Worm (Caenorhabditis elegans) whole organism, L4 larva: ENCODE measurements around the gene flh-3.
A peak's percentile ranks its signal among the peaks of the same experiment; 100 is the strongest.

Experiments
- D1046.2 ChIP-seq: fragments of 200-800 bp; sonication (Bioruptor generic); IDR thresholded peaks from 2 replicates; pipeline ENCODE4 v1.3.6; 2022; ENCODE audit warnings: missing genetic modification characterization, missing compliant biosample characterization
- R02D3.7 ChIP-seq: fragments of 150-350 bp; sonication (generic microtip); optimal IDR thresholded peaks from 3 replicates; lab custom pipeline; 2014; ENCODE audit warnings: missing biosample characterization, missing genetic modification characterization
- T26A8.4 ChIP-seq: fragments of 200-800 bp; sonication (Bioruptor generic); IDR thresholded peaks from 2 replicates; pipeline ENCODE4 v1.3.6; 2022; ENCODE audit warnings: missing genetic modification characterization, missing compliant biosample characterization
- Y105C5A.15 ChIP-seq: fragments of 200-800 bp; sonication (Bioruptor generic); IDR thresholded peaks from 2 replicates; pipeline ENCODE4 v1.3.6; 2022; ENCODE audit warnings: missing genetic modification characterization, missing compliant biosample characterization
- ZK546.5 ChIP-seq, 2 experiments: sonication (generic microtip); optimal IDR thresholded peaks; 2 replicates each; lab custom pipeline; 2017; ENCODE audit warnings: missing biosample characterization in 2 of 2, missing genetic modification characterization in 2 of 2
- aha-1 ChIP-seq: fragments of 150-350 bp; peaks from one replicate; lab custom pipeline; 2014; ENCODE audit warnings: missing biosample characterization, missing genetic modification characterization
- aly-2 ChIP-seq: sonication (generic microtip); optimal IDR thresholded peaks from 2 replicates; lab custom pipeline; 2018; ENCODE audit warnings: missing biosample characterization, missing genetic modification characterization
- attf-4 ChIP-seq: sonication (generic microtip); optimal IDR thresholded peaks from 3 replicates; lab custom pipeline; 2017; ENCODE audit warnings: missing biosample characterization, missing genetic modification characterization
- ceh-32 ChIP-seq: sonication (generic microtip); optimal IDR thresholded peaks from 2 replicates; lab custom pipeline; 2016; ENCODE audit warnings: mild to moderate bottlenecking, missing genetic modification characterization, missing compliant biosample characterization; ENCODE audit not compliant: poor library complexity
- ceh-62 ChIP-seq: sonication (generic microtip); optimal IDR thresholded peaks from 2 replicates; lab custom pipeline; 2017; ENCODE audit warnings: missing biosample characterization, missing genetic modification characterization
- ceh-82 ChIP-seq: sonication (generic microtip); optimal IDR thresholded peaks from 2 replicates; lab custom pipeline; 2017; ENCODE audit warnings: missing biosample characterization, missing genetic modification characterization
- cey-2 ChIP-seq: sonication (generic microtip); optimal IDR thresholded peaks from 3 replicates; lab custom pipeline; 2017; ENCODE audit warnings: missing genetic modification characterization, mild to moderate bottlenecking, missing compliant biosample characterization, antibody characterized with exemption, borderline replicate concordance; ENCODE audit not compliant: insufficient read depth
- ctbp-1 ChIP-seq: fragments of 200-800 bp; sonication (Bioruptor generic); IDR thresholded peaks from 2 replicates; pipeline ENCODE4 v1.3.6; 2022; ENCODE audit warnings: missing genetic modification reagents, missing genetic modification characterization, missing compliant biosample characterization
- daf-12 ChIP-seq: fragments of 150-350 bp; optimal IDR thresholded peaks from 2 replicates; lab custom pipeline; 2014; ENCODE audit warnings: missing biosample characterization, missing genetic modification reagents, missing genetic modification characterization
- daf-19 ChIP-seq: fragments of 200-800 bp; sonication (Bioruptor generic); conservative IDR thresholded peaks from 2 replicates; pipeline ENCODE4 v1.3.6; 2022; ENCODE audit warnings: missing genetic modification characterization, missing compliant biosample characterization
- duxl-1 ChIP-seq: sonication (generic microtip); optimal IDR thresholded peaks from 2 replicates; lab custom pipeline; 2016; ENCODE audit warnings: mild to moderate bottlenecking, missing genetic modification characterization, moderate library complexity, missing compliant biosample characterization; ENCODE audit not compliant: poor library complexity
- dve-1 ChIP-seq: sonication (generic microtip); optimal IDR thresholded peaks from 2 replicates; lab custom pipeline; 2017; ENCODE audit warnings: antibody characterized with exemption, mild to moderate bottlenecking, missing genetic modification characterization, missing compliant biosample characterization; ENCODE audit not compliant: insufficient read depth
- egl-27 ChIP-seq: sonication (generic microtip); optimal IDR thresholded peaks from 3 replicates; lab custom pipeline; 2017; ENCODE audit warnings: missing biosample characterization, missing genetic modification reagents, missing genetic modification characterization
- egl-43 ChIP-seq: fragments of 200-800 bp; sonication (Bioruptor generic); IDR thresholded peaks from 2 replicates; pipeline ENCODE4 v1.3.6; 2022; ENCODE audit warnings: missing genetic modification reagents, missing genetic modification characterization, missing compliant biosample characterization
- gei-8 ChIP-seq: fragments of 200-800 bp; sonication (Bioruptor generic); optimal IDR thresholded peaks from 2 replicates; lab custom pipeline; 2018; ENCODE audit warnings: mild to moderate bottlenecking, missing genetic modification characterization, missing compliant biosample characterization
- lim-7 ChIP-seq: fragments of 200-800 bp; sonication (Bioruptor generic); IDR thresholded peaks from 2 replicates; pipeline ENCODE4 v1.3.6; 2022; ENCODE audit warnings: missing genetic modification characterization, missing compliant biosample characterization
- lin-29 ChIP-seq: fragments of 200-800 bp; sonication (Bioruptor generic); IDR thresholded peaks from 2 replicates; pipeline ENCODE4 v1.3.6; 2022; ENCODE audit warnings: missing genetic modification reagents, missing genetic modification characterization, missing compliant biosample characterization
- lin-38 ChIP-seq: fragments of 200-800 bp; sonication (Bioruptor generic); IDR thresholded peaks from 2 replicates; pipeline ENCODE4 v1.3.6; 2022; ENCODE audit warnings: missing genetic modification reagents, missing genetic modification characterization, missing compliant biosample characterization
- lin-39 ChIP-seq: fragments of 150-350 bp; optimal IDR thresholded peaks from 2 replicates; lab custom pipeline; 2014; ENCODE audit warnings: missing biosample characterization, missing genetic modification reagents, missing genetic modification characterization
- lir-3 ChIP-seq: sonication (generic microtip); optimal IDR thresholded peaks from 2 replicates; lab custom pipeline; 2016; ENCODE audit warnings: mild to moderate bottlenecking, missing genetic modification characterization, missing compliant biosample characterization
- lsy-2 ChIP-seq, 2 experiments: fragments of 150-350 bp in 1 of 2; sonication (generic microtip) in 1 of 2; optimal IDR thresholded peaks; 2 replicates each; lab custom pipeline; 2014 to 2017; ENCODE audit warnings: missing biosample characterization in 2 of 2, missing genetic modification characterization in 2 of 2
- madf-5 ChIP-seq, 2 experiments: fragments of 200-800 bp; sonication (Bioruptor generic); IDR thresholded peaks; 2 replicates each; pipeline ENCODE4 v1.3.6; 2022; ENCODE audit warnings: missing compliant biosample characterization in 2 of 2, missing genetic modification characterization in 2 of 2
- mdl-1 ChIP-seq, 2 experiments: fragments of 150-350 bp in 1 of 2; sonication (generic microtip) in 1 of 2; optimal IDR thresholded peaks; 2 replicates each; lab custom pipeline; 2014 to 2017; ENCODE audit warnings: missing biosample characterization in 2 of 2, missing genetic modification characterization in 2 of 2
- mxl-2 ChIP-seq: fragments of 200-800 bp; sonication (Bioruptor generic); conservative IDR thresholded peaks from 2 replicates; pipeline ENCODE4 v1.3.6; 2022; ENCODE audit warnings: missing genetic modification reagents, missing genetic modification characterization, missing compliant biosample characterization
- mxl-3 ChIP-seq: fragments of 200-800 bp; sonication (Bioruptor generic); optimal IDR thresholded peaks from 2 replicates; lab custom pipeline; 2018; ENCODE audit warnings: mild to moderate bottlenecking, missing genetic modification characterization, missing compliant biosample characterization
- nhr-10 ChIP-seq: fragments of 150-350 bp; optimal IDR thresholded peaks from 2 replicates; lab custom pipeline; 2014; ENCODE audit warnings: missing biosample characterization, missing genetic modification characterization
- nhr-41 ChIP-seq: fragments of 200-800 bp; sonication (Bioruptor generic); IDR thresholded peaks from 2 replicates; pipeline ENCODE4 v1.3.6; 2022; ENCODE audit warnings: missing genetic modification reagents, missing genetic modification characterization, missing compliant biosample characterization
- nhr-48 ChIP-seq: sonication (generic microtip); optimal IDR thresholded peaks from 2 replicates; lab custom pipeline; 2016; ENCODE audit warnings: mild to moderate bottlenecking, missing genetic modification characterization, missing compliant biosample characterization
- nhr-77 ChIP-seq: fragments of 150-350 bp; optimal IDR thresholded peaks from 2 replicates; lab custom pipeline; 2014; ENCODE audit warnings: missing biosample characterization, missing genetic modification characterization
- php-3 ChIP-seq: fragments of 200-800 bp; sonication (Bioruptor generic); IDR thresholded peaks from 2 replicates; pipeline ENCODE4 v1.3.6; 2022; ENCODE audit warnings: missing genetic modification reagents, missing genetic modification characterization, missing compliant biosample characterization
- rbr-2 ChIP-seq: sonication (generic microtip); optimal IDR thresholded peaks from 2 replicates; lab custom pipeline; 2016; ENCODE audit warnings: missing genotype, missing genetic modification characterization, missing compliant biosample characterization
- set-16 ChIP-seq: fragments of 200-800 bp; sonication (Bioruptor generic); IDR thresholded peaks from 2 replicates; pipeline ENCODE4 v1.3.6; 2022; ENCODE audit warnings: missing genetic modification reagents, missing genetic modification characterization, missing compliant biosample characterization
- snpc-4 ChIP-seq: fragments of 150-350 bp; optimal IDR thresholded peaks from 2 replicates; lab custom pipeline; 2014; ENCODE audit warnings: missing biosample characterization, missing genetic modification characterization
- unc-130 ChIP-seq: sonication (generic microtip); optimal IDR thresholded peaks from 2 replicates; lab custom pipeline; 2016; ENCODE audit warnings: missing genetic modification reagents, missing genetic modification characterization, missing compliant biosample characterization
- unc-62 ChIP-seq, 3 experiments: fragments of 150-350 bp in 1 of 3; sonication (generic microtip); optimal IDR thresholded peaks in 2 of 3; peaks in 1 of 3; 1 replicate in 1 of 3; 2 replicates in 2 of 3; lab custom pipeline; 2014 to 2017; ENCODE audit warnings: missing biosample characterization in 3 of 3, missing genetic modification characterization in 3 of 3, missing genetic modification reagents in 3 of 3, missing genotype in 1 of 3
- zip-2 ChIP-seq: fragments of 150-350 bp; optimal IDR thresholded peaks from 2 replicates; lab custom pipeline; 2014; ENCODE audit warnings: missing biosample characterization, missing genetic modification characterization
- ztf-11 ChIP-seq: fragments of 150-350 bp; optimal IDR thresholded peaks from 2 replicates; lab custom pipeline; 2014; ENCODE audit warnings: missing biosample characterization, missing genetic modification characterization

The flh-3 gene

ce11 chrIV:9261687-9262086 is 8.2 kb upstream of the flh-3 start, which contains the start of gene col-120:
Gene col-120, minus strand, starts transcription at chrIV:9261787.
- TF ChIP-seq ceh-82 (tag; lab: Kevin White, UChicago) (no peak), ZK546.5 (tag; optimal IDR thresholded peaks at IDR 0.05; lab: Kevin White, UChicago) (no peak), unc-62 (GFP tag; optimal IDR thresholded peaks at IDR 0.05 in 1 of 2; lab: Kevin White, UChicago) (peak in 1 of 2 experiments; percentile 55), unc-62 (tag; optimal IDR thresholded peaks at IDR 0.05; lab: Kevin White, UChicago) (no peak), daf-19 (GFP tag; lab: Robert Waterston, UW) (no peak), ceh-32 (tag; lab: Kevin White, UChicago) (no peak), lim-7 (GFP tag; lab: Robert Waterston, UW) (no peak), Y105C5A.15 (GFP tag; lab: Robert Waterston, UW) (no peak), zip-2 (tag; lab: Kevin White, UChicago) (no peak), ztf-11 (tag; lab: Kevin White, UChicago) (no peak), mxl-2 (GFP tag; lab: Robert Waterston, UW) (no peak), rbr-2 (no peak), cey-2 (tag; lab: Kevin White, UChicago) (no peak), lin-39 (no peak), snpc-4 (no peak), dve-1 (no peak), nhr-48 (tag; lab: Kevin White, UChicago) (peak; percentile 22)

ce11 chrIV:9262295-9262694 is 7.6 kb upstream of the flh-3 start:
- TF ChIP-seq attf-4 (tag; lab: Kevin White, UChicago) = no peak
- peak in 1 of 2 experiments; percentile 92 for TF ChIP-seq unc-62 (GFP tag; optimal IDR thresholded peaks at IDR 0.05 in 1 of 2; lab: Kevin White, UChicago)
- no peak for TF ChIP-seq unc-62 (tag; optimal IDR thresholded peaks at IDR 0.05; lab: Kevin White, UChicago)
- TF ChIP-seq ceh-62 = no peak
- TF ChIP-seq duxl-1 = no peak
- TF ChIP-seq ztf-11 (tag; lab: Kevin White, UChicago) = no peak
- TF ChIP-seq mxl-3 (GFP tag; lab: Kevin White, UChicago) = no peak
- TF ChIP-seq aha-1 = peak; percentile 1
- no peak for TF ChIP-seq madf-5 (GFP tag; IDR thresholded peaks at IDR 0.05; lab: Robert Waterston, UW)
- no peak for TF ChIP-seq nhr-10 (tag; lab: Kevin White, UChicago)
- no peak for TF ChIP-seq lsy-2 (tag; optimal IDR thresholded peaks at IDR 0.05; lab: Kevin White, UChicago)
- TF ChIP-seq lin-38 (GFP tag; lab: Robert Waterston, UW) = no peak
- TF ChIP-seq lin-29 (GFP tag; lab: Robert Waterston, UW) = no peak

ce11 chrIV:9263812-9264320 is 6.0 kb upstream of the flh-3 start, which contains the start of gene flh-1:
Gene flh-1, minus strand, starts transcription at chrIV:9264270.
- TF ChIP-seq set-16 (0 out of 2 replicates have a peak, but pooled peaks have one; percentile 42), madf-5 (GFP tag; IDR thresholded peaks at IDR 0.05; lab: Robert Waterston, UW) (0 out of 4 replicates have a peak, but pooled peaks of 1 of the 2 experiments have one; percentile 23), nhr-77 (no peak), egl-43 (GFP tag; lab: Robert Waterston, UW) (0 out of 2 replicates have a peak, but pooled peaks have one; percentile 34)

- TF ChIP-seq aly-2 (tag; lab: Kevin White, UChicago) (no peak), T26A8.4 (GFP tag; lab: Robert Waterston, UW) (no peak), php-3 (no peak), mxl-2 (GFP tag; lab: Robert Waterston, UW) (no peak)
Observed at ce11 chrIV:9264513-9264912, 5.4 kb upstream of the flh-3 start.

DNA sequence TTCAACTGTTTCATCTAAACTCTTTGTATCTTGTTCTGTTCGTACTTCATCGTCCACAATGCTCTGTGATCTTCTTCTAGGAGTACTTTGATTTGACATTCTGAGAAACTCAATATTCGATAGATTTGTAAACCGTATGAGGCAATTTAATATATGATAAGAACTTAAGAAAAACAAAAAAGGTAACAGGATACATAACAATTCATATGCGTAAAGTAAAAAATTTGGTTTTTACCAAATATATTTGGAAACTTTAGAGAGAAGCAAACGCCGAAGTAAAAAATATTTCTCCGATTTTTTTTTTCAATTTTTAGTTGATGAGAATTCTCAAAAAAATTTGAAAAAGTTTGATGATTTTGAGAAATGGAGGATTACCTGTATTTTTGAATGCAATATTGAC is 3.4 kb upstream of the flh-3 start, which contains the start of gene Y11D7A.19:
TSS of gene Y11D7A.19 (minus strand) at position 101 of the 400 bp plus-strand sequence.
- TF ChIP-seq php-3 (no peak), nhr-41 (GFP tag; lab: Robert Waterston, UW) (no peak), lir-3 (tag; lab: Kevin White, UChicago) (no peak), ctbp-1 (GFP tag; lab: Robert Waterston, UW) (no peak), daf-12 (tag; lab: Kevin White, UChicago) (no peak), unc-130 (no peak), mdl-1 (tag; optimal IDR thresholded peaks at IDR 0.05; lab: Kevin White, UChicago) (no peak), D1046.2 (no peak), madf-5 (GFP tag; IDR thresholded peaks at IDR 0.05; lab: Robert Waterston, UW) (no peak), gei-8 (GFP tag; lab: Kevin White, UChicago) (no peak), lin-29 (GFP tag; lab: Robert Waterston, UW) (no peak), rbr-2 (no peak), R02D3.7 (tag; lab: Kevin White, UChicago) (no peak), Y105C5A.15 (GFP tag; lab: Robert Waterston, UW) (no peak), daf-19 (GFP tag; lab: Robert Waterston, UW) (no peak), egl-27 (tag; lab: Kevin White, UChicago) (no peak)
